Worm (Caenorhabditis elegans): ENCODE results near the gene F54D12.10.

Gene F54D12.10

ce11 chrII:1365985-1366384 is 12.2 kb downstream of the F54D12.10 start:
- TF ChIP-seq zip-8 (tag; optimal IDR thresholded peaks at IDR 0.05) = no peak
- TF ChIP-seq ceh-43 (GFP tag; optimal IDR thresholded peaks at IDR 0.05) = no peak
- TF ChIP-seq blmp-1 (tag; optimal IDR thresholded peaks at IDR 0.05) = no peak
- TF ChIP-seq drap-1 (GFP tag; optimal IDR thresholded peaks at IDR 0.05) = no peak
- no peak for TF ChIP-seq lsy-2 (tag; optimal IDR thresholded peaks at IDR 0.05)
- TF ChIP-seq M03D4.4 (tag; optimal IDR thresholded peaks at IDR 0.05) = no peak
- no peak for TF ChIP-seq mls-2 (tag; optimal IDR thresholded peaks at IDR 0.05)
- TF ChIP-seq bed-3 (GFP tag; optimal IDR thresholded peaks at IDR 0.05) = no peak
- no peak for TF ChIP-seq snpc-4 (tag; optimal IDR thresholded peaks at IDR 0.05)
- TF ChIP-seq unc-62 (GFP tag; optimal IDR thresholded peaks at IDR 0.05) = no peak
- TF ChIP-seq cnd-1 (tag; optimal IDR thresholded peaks at IDR 0.05) = no peak
- no peak for TF ChIP-seq mab-5 (tag; optimal IDR thresholded peaks at IDR 0.05)

- no peak for TF ChIP-seq elt-1 (tag; optimal IDR thresholded peaks at IDR 0.05; ENCODE audit: borderline replicate concordance, insufficient read depth)
- TF ChIP-seq snpc-4 (tag; optimal IDR thresholded peaks at IDR 0.05) = no peak
- no peak for TF ChIP-seq ces-1 (GFP tag; optimal IDR thresholded peaks at IDR 0.05)
- TF ChIP-seq nhr-2 (tag; optimal IDR thresholded peaks at IDR 0.05) = no peak
- no peak for TF ChIP-seq unc-62 (GFP tag; optimal IDR thresholded peaks at IDR 0.05)
- no peak for TF ChIP-seq ztf-11 (tag; optimal IDR thresholded peaks at IDR 0.05)
- no peak for TF ChIP-seq drap-1 (GFP tag; optimal IDR thresholded peaks at IDR 0.05)
- no peak for TF ChIP-seq tbx-8 (GFP tag; optimal IDR thresholded peaks at IDR 0.05)
- TF ChIP-seq nhr-76 (tag; optimal IDR thresholded peaks at IDR 0.05) = no peak
- TF ChIP-seq unc-39 (tag; optimal IDR thresholded peaks at IDR 0.05) = no peak
- no peak for TF ChIP-seq blmp-1 (tag; optimal IDR thresholded peaks at IDR 0.05)
- no peak for TF ChIP-seq ceh-39 (tag; optimal IDR thresholded peaks at IDR 0.05)
- TF ChIP-seq mls-2 (tag; optimal IDR thresholded peaks at IDR 0.05) = no peak
- no peak for TF ChIP-seq bed-3 (GFP tag; optimal IDR thresholded peaks at IDR 0.05)
- TF ChIP-seq ham-2 (GFP tag; optimal IDR thresholded peaks at IDR 0.05) = no peak
- TF ChIP-seq elt-3 (tag; optimal IDR thresholded peaks at IDR 0.05) = no peak
Observed at ce11 chrII:1362423-1362822, 15.7 kb downstream of the F54D12.10 start.

- no peak for TF ChIP-seq tbx-8 (GFP tag; optimal IDR thresholded peaks at IDR 0.05)
- TF ChIP-seq ztf-11 (tag; optimal IDR thresholded peaks at IDR 0.05) = no peak
- TF ChIP-seq ceh-43 (GFP tag; optimal IDR thresholded peaks at IDR 0.05) = no peak
- TF ChIP-seq hlh-1 (tag; optimal IDR thresholded peaks at IDR 0.05) = no peak
- TF ChIP-seq zip-8 (tag; optimal IDR thresholded peaks at IDR 0.05) = no peak
- TF ChIP-seq bed-3 (GFP tag; optimal IDR thresholded peaks at IDR 0.05) = no peak
- no peak for TF ChIP-seq ceh-83 (GFP tag; optimal IDR thresholded peaks at IDR 0.05)
- no peak for TF ChIP-seq ces-1 (GFP tag; optimal IDR thresholded peaks at IDR 0.05)
- no peak for TF ChIP-seq drap-1 (GFP tag; optimal IDR thresholded peaks at IDR 0.05)
- no peak for TF ChIP-seq mep-1 (tag; optimal IDR thresholded peaks at IDR 0.05)
- TF ChIP-seq flh-1 (GFP tag; optimal IDR thresholded peaks at IDR 0.05) = no peak
- no peak for TF ChIP-seq elt-1 (tag; optimal IDR thresholded peaks at IDR 0.05; ENCODE audit: borderline replicate concordance, insufficient read depth)
- TF ChIP-seq mls-2 (tag; optimal IDR thresholded peaks at IDR 0.05) = no peak
- no peak for TF ChIP-seq nhr-237 (tag; optimal IDR thresholded peaks at IDR 0.05)
- no peak for TF ChIP-seq nhr-2 (tag; optimal IDR thresholded peaks at IDR 0.05)
- TF ChIP-seq ham-2 (GFP tag; optimal IDR thresholded peaks at IDR 0.05) = no peak
- TF ChIP-seq nhr-28 (tag; optimal IDR thresholded peaks at IDR 0.05) = no peak
- no peak for TF ChIP-seq blmp-1 (tag; optimal IDR thresholded peaks at IDR 0.05)
- TF ChIP-seq ceh-39 (tag; optimal IDR thresholded peaks at IDR 0.05) = no peak
Observed at ce11 chrII:1360257-1360656, 17.9 kb downstream of the F54D12.10 start.

ce11 chrII:1357905-1358304 is 20.3 kb downstream of the F54D12.10 start, which contains the start of gene C13A10.2:
C13A10.2 (minus strand) TSS chrII:1358005.
- TF ChIP-seq lsy-2 (tag; optimal IDR thresholded peaks at IDR 0.05) (no peak), snpc-4 (tag; optimal IDR thresholded peaks at IDR 0.05) (no peak), nhr-76 (tag; optimal IDR thresholded peaks at IDR 0.05) (no peak), ceh-83 (GFP tag; optimal IDR thresholded peaks at IDR 0.05) (no peak), nhr-28 (tag; optimal IDR thresholded peaks at IDR 0.05) (no peak), ztf-11 (tag; optimal IDR thresholded peaks at IDR 0.05) (no peak), tbx-8 (GFP tag; optimal IDR thresholded peaks at IDR 0.05) (no peak), elt-3 (tag; optimal IDR thresholded peaks at IDR 0.05) (no peak), pha-4 (tag; optimal IDR thresholded peaks at IDR 0.05) (no peak), flh-1 (GFP tag; optimal IDR thresholded peaks at IDR 0.05) (no peak), blmp-1 (tag; optimal IDR thresholded peaks at IDR 0.05) (no peak), cnd-1 (tag; optimal IDR thresholded peaks at IDR 0.05) (no peak)

- TF ChIP-seq nhr-2 (tag; optimal IDR thresholded peaks at IDR 0.05) (no peak), sptf-1 (tag; optimal IDR thresholded peaks at IDR 0.05) (no peak), nhr-237 (tag; optimal IDR thresholded peaks at IDR 0.05) (no peak), unc-62 (GFP tag; optimal IDR thresholded peaks at IDR 0.05) (no peak), nhr-12 (tag; optimal IDR thresholded peaks at IDR 0.05) (no peak), ceh-83 (GFP tag; optimal IDR thresholded peaks at IDR 0.05) (no peak), lin-13 (tag; optimal IDR thresholded peaks at IDR 0.05) (no peak), zip-8 (tag; optimal IDR thresholded peaks at IDR 0.05) (no peak), sem-2 (GFP tag; optimal IDR thresholded peaks at IDR 0.05) (no peak), blmp-1 (tag; optimal IDR thresholded peaks at IDR 0.05) (no peak), tbx-8 (GFP tag; optimal IDR thresholded peaks at IDR 0.05) (no peak), cnd-1 (tag; optimal IDR thresholded peaks at IDR 0.05) (no peak), bed-3 (GFP tag; optimal IDR thresholded peaks at IDR 0.05) (no peak), ceh-39 (tag; optimal IDR thresholded peaks at IDR 0.05) (no peak), flh-1 (GFP tag; optimal IDR thresholded peaks at IDR 0.05) (no peak), ztf-11 (tag; optimal IDR thresholded peaks at IDR 0.05) (no peak), nhr-76 (tag; optimal IDR thresholded peaks at IDR 0.05) (no peak), pha-4 (tag; optimal IDR thresholded peaks at IDR 0.05) (no peak), unc-39 (tag; optimal IDR thresholded peaks at IDR 0.05) (no peak)
Observed at ce11 chrII:1357262-1357661, 20.9 kb downstream of the F54D12.10 start.
